Fruit fly (Drosophila melanogaster) whole organism, embryonic: ENCODE measurements around the gene Brms1.
A peak's percentile ranks its signal among the peaks of the same experiment; 100 is the strongest.

Source experiments
- Atf3 ChIP-seq: fragments of 200-800 bp; sonication (Bioruptor generic); optimal IDR thresholded peaks from 3 replicates; lab custom pipeline; 2016; ENCODE audit warnings: missing biosample characterization, missing genetic modification characterization
- BtbVII ChIP-seq: fragments of 200-800 bp; sonication (Bioruptor generic); optimal IDR thresholded peaks from 3 replicates; lab custom pipeline; 2017; ENCODE audit warnings: missing biosample characterization, mild to moderate bottlenecking, missing genetic modification characterization
- CG11456 ChIP-seq: fragments of 200-800 bp; sonication (Bioruptor generic); IDR thresholded peaks from 3 replicates; pipeline ENCODE4 v1.3.6; 2022; ENCODE audit warnings: missing biosample characterization, missing genetic modification characterization
- CG11695 ChIP-seq: fragments of 200-800 bp; sonication (Bioruptor generic); IDR thresholded peaks from 3 replicates; pipeline ENCODE4 v1.3.6; 2022; ENCODE audit warnings: missing biosample characterization, missing genetic modification characterization
- CG13624 ChIP-seq: fragments of 200-800 bp; sonication (Bioruptor generic); optimal IDR thresholded peaks from 2 replicates; lab custom pipeline; 2016; ENCODE audit warnings: missing biosample characterization, missing genetic modification characterization
- CG14667 ChIP-seq: fragments of 200-800 bp; sonication (Bioruptor generic); IDR thresholded peaks from 2 replicates; pipeline ENCODE4 v1.3.6; 2022; ENCODE audit warnings: missing biosample characterization, missing genetic modification characterization
- CG15514 ChIP-seq: fragments of 200-800 bp; sonication (Bioruptor generic); optimal IDR thresholded peaks from 3 replicates; lab custom pipeline; 2017; ENCODE audit warnings: missing biosample characterization, missing genetic modification characterization, mild to moderate bottlenecking, moderate library complexity, missing genetic modification reagents
- CG1832 ChIP-seq: fragments of 200-800 bp; sonication (Bioruptor generic); optimal IDR thresholded peaks from 2 replicates; lab custom pipeline; 2017; ENCODE audit warnings: missing biosample characterization, mild to moderate bottlenecking, missing genetic modification characterization, inconsistent platforms
- CG3065 ChIP-seq: fragments of 200-800 bp; sonication (Bioruptor generic); optimal IDR thresholded peaks from 2 replicates; lab custom pipeline; 2016; ENCODE audit warnings: missing biosample characterization, missing genetic modification characterization
- CG31224 ChIP-seq: fragments of 200-800 bp; sonication (Bioruptor generic); IDR thresholded peaks from 2 replicates; pipeline ENCODE4 v1.3.6; 2022; ENCODE audit warnings: missing biosample characterization, missing genetic modification characterization
- CG4282 ChIP-seq: fragments of 200-800 bp; sonication (Bioruptor generic); optimal IDR thresholded peaks from 2 replicates; lab custom pipeline; 2016; ENCODE audit warnings: missing biosample characterization, missing genetic modification characterization
- CG4328 ChIP-seq: fragments of 200-800 bp; sonication (Bioruptor generic); optimal IDR thresholded peaks from 3 replicates; lab custom pipeline; 2017; ENCODE audit warnings: missing biosample characterization, missing genetic modification reagents, missing genetic modification characterization
- CG6272 ChIP-seq: fragments of 200-800 bp; sonication (Bioruptor generic); IDR thresholded peaks from 2 replicates; pipeline ENCODE4 v1.3.6; 2022; ENCODE audit warnings: missing biosample characterization, missing genetic modification characterization
- CG6854 ChIP-seq: fragments of 200-800 bp; sonication (Bioruptor generic); optimal IDR thresholded peaks from 3 replicates; lab custom pipeline; 2017; ENCODE audit warnings: missing biosample characterization, mild to moderate bottlenecking, missing genetic modification characterization
- CG7786 ChIP-seq: fragments of 200-800 bp; sonication (Bioruptor generic); optimal IDR thresholded peaks from 2 replicates; lab custom pipeline; 2016; ENCODE audit warnings: missing biosample characterization, missing genetic modification characterization
- CG8089 ChIP-seq: fragments of 200-800 bp; sonication (Bioruptor generic); optimal IDR thresholded peaks from 3 replicates; lab custom pipeline; 2016; ENCODE audit warnings: missing biosample characterization, missing genetic modification characterization
- CG8290 ChIP-seq, 3 experiments: fragments of 200-800 bp; sonication (Bioruptor generic); optimal IDR thresholded peaks; 2 replicates each; lab custom pipeline; 2016 to 2019; ENCODE audit warnings: missing biosample characterization in 3 of 3, missing genetic modification characterization in 3 of 3, mild to moderate bottlenecking in 2 of 3, moderate library complexity in 1 of 3
- Camta ChIP-seq: fragments of 200-800 bp; sonication (Bioruptor generic); optimal IDR thresholded peaks from 2 replicates; lab custom pipeline; 2016; ENCODE audit warnings: missing biosample characterization, missing genetic modification characterization
- Gsc ChIP-seq: fragments of 200-800 bp; sonication (Bioruptor generic); IDR thresholded peaks from 2 replicates; pipeline ENCODE4 v1.3.6; 2022; ENCODE audit warnings: missing biosample characterization, missing genetic modification characterization
- Hmr ChIP-seq: fragments of 200-800 bp; sonication (Bioruptor generic); optimal IDR thresholded peaks from 3 replicates; lab custom pipeline; 2017; ENCODE audit warnings: mild to moderate bottlenecking, missing biosample characterization, missing genetic modification reagents, missing genetic modification characterization
- MESR4 ChIP-seq: fragments of 200-800 bp; sonication (Bioruptor generic); optimal IDR thresholded peaks from 2 replicates; lab custom pipeline; 2018; ENCODE audit warnings: missing biosample characterization, mild to moderate bottlenecking, missing genetic modification characterization, moderate library complexity
- Max ChIP-seq: fragments of 200-800 bp; sonication (Bioruptor generic); optimal IDR thresholded peaks from 2 replicates; lab custom pipeline; 2016; ENCODE audit warnings: missing biosample characterization, mild to moderate bottlenecking, missing genetic modification characterization
- NFAT ChIP-seq: fragments of 200-800 bp; sonication (Bioruptor generic); IDR thresholded peaks from 2 replicates; pipeline ENCODE4 v1.3.6; 2022; ENCODE audit warnings: missing biosample characterization, missing genetic modification characterization
- Pdp1 ChIP-seq, 2 experiments: fragments of 200-800 bp; sonication (Bioruptor generic); optimal IDR thresholded peaks; 3 replicates each; lab custom pipeline; 2016; ENCODE audit warnings: missing biosample characterization in 2 of 2, missing genetic modification characterization in 2 of 2, mild to moderate bottlenecking in 1 of 2, moderate library complexity in 1 of 2
- Rx ChIP-seq: fragments of 200-800 bp; sonication (Bioruptor generic); IDR thresholded peaks from 2 replicates; pipeline ENCODE4 v1.3.6; 2022; ENCODE audit warnings: missing biosample characterization, missing genetic modification characterization
- Sox102F ChIP-seq: fragments of 200-800 bp; sonication (Bioruptor generic); optimal IDR thresholded peaks from 2 replicates; lab custom pipeline; 2018; ENCODE audit warnings: missing biosample characterization, mild to moderate bottlenecking, missing genetic modification characterization, moderate library complexity
- Sry-β ChIP-seq: fragments of 200-800 bp; sonication (Bioruptor generic); optimal IDR thresholded peaks from 2 replicates; lab custom pipeline; 2018; ENCODE audit warnings: missing biosample characterization, mild to moderate bottlenecking, missing genetic modification characterization, moderate library complexity
- Usf ChIP-seq: fragments of 200-800 bp; sonication (Bioruptor generic); optimal IDR thresholded peaks from 2 replicates; lab custom pipeline; 2017; ENCODE audit warnings: missing genotype, missing biosample characterization, missing genetic modification characterization
- ac ChIP-seq: fragments of 200-800 bp; sonication (Bioruptor generic); optimal IDR thresholded peaks from 3 replicates; lab custom pipeline; 2017; ENCODE audit warnings: missing biosample characterization, mild to moderate bottlenecking, missing genetic modification characterization
- amos ChIP-seq: fragments of 200-800 bp; sonication (Bioruptor generic); IDR thresholded peaks from 2 replicates; pipeline ENCODE4 v1.3.6; 2022; ENCODE audit warnings: missing biosample characterization, missing genetic modification characterization; ENCODE audit not compliant: partially characterized antibody
- ara ChIP-seq: fragments of 200-800 bp; sonication (Bioruptor generic); IDR thresholded peaks from 2 replicates; pipeline ENCODE4 v1.3.6; 2022; ENCODE audit warnings: missing biosample characterization, missing genetic modification characterization
- gfzf ChIP-seq: fragments of 200-800 bp; sonication (Bioruptor generic); optimal IDR thresholded peaks from 2 replicates; lab custom pipeline; 2016; ENCODE audit warnings: missing biosample characterization, mild to moderate bottlenecking, missing genetic modification characterization, moderate library complexity
- gsb ChIP-seq: fragments of 200-800 bp; sonication (Bioruptor generic); IDR thresholded peaks from 2 replicates; pipeline ENCODE4 v1.3.6; 2022; ENCODE audit warnings: missing biosample characterization, missing genetic modification characterization
- gt ChIP-seq: fragments of 200-800 bp; sonication (Bioruptor generic); IDR thresholded peaks from 2 replicates; pipeline ENCODE4 v1.3.6; 2022; ENCODE audit warnings: missing biosample characterization, missing genetic modification characterization
- hbn ChIP-seq: fragments of 200-800 bp; sonication (Bioruptor generic); IDR thresholded peaks from 2 replicates; pipeline ENCODE4 v1.3.6; 2022; ENCODE audit warnings: missing biosample characterization, missing genetic modification characterization; ENCODE audit not compliant: partially characterized antibody
- jigr1 ChIP-seq: fragments of 200-800 bp; sonication (Bioruptor generic); IDR thresholded peaks from 3 replicates; pipeline ENCODE4 v1.3.6; 2022; ENCODE audit warnings: missing biosample characterization, missing genetic modification characterization
- kay ChIP-seq: fragments of 200-800 bp; sonication (Bioruptor generic); optimal IDR thresholded peaks from 2 replicates; lab custom pipeline; 2016; ENCODE audit warnings: missing biosample characterization, missing genetic modification characterization
- ken ChIP-seq: fragments of 200-800 bp; sonication (Bioruptor generic); IDR thresholded peaks from 3 replicates; pipeline ENCODE4 v1.3.6; 2022; ENCODE audit warnings: missing biosample characterization, missing genetic modification characterization
- knrl ChIP-seq: fragments of 200-800 bp; sonication (Bioruptor generic); IDR thresholded peaks from 3 replicates; pipeline ENCODE4 v1.3.6; 2022; ENCODE audit warnings: missing biosample characterization, missing genetic modification characterization; ENCODE audit not compliant: partially characterized antibody
- lola ChIP-seq, 3 experiments: fragments of >200 bp in 2 of 3; fragments of 200-800 bp in 1 of 3; sonication (Bioruptor generic) in 1 of 3; optimal IDR thresholded peaks; 2 replicates each; lab custom pipeline; 2017 to 2019; ENCODE audit warnings: missing biosample characterization in 3 of 3, missing genetic modification characterization in 3 of 3, mild to moderate bottlenecking in 1 of 3, moderate library complexity in 1 of 3
- mld ChIP-seq: fragments of 200-800 bp; sonication (Bioruptor generic); IDR thresholded peaks from 3 replicates; pipeline ENCODE4 v1.3.6; 2022; ENCODE audit warnings: missing biosample characterization, missing genetic modification characterization; ENCODE audit not compliant: partially characterized antibody
- otp ChIP-seq: fragments of 200-800 bp; sonication (Bioruptor generic); IDR thresholded peaks from 3 replicates; pipeline ENCODE4, ENCODE4 v1.3.6; 2022; ENCODE audit warnings: missing biosample characterization, missing genetic modification characterization
- pros ChIP-seq: fragments of 200-800 bp; sonication (Bioruptor generic); optimal IDR thresholded peaks from 3 replicates; lab custom pipeline; 2019; ENCODE audit warnings: missing biosample characterization, mild to moderate bottlenecking, missing genetic modification characterization, moderate library complexity
- ranshi ChIP-seq: fragments of 200-800 bp; sonication (Bioruptor generic); IDR thresholded peaks from 2 replicates; pipeline ENCODE4 v1.3.6; 2022; ENCODE audit warnings: missing biosample characterization, missing genetic modification characterization
- sima ChIP-seq: fragments of 200-800 bp; sonication (Bioruptor generic); optimal IDR thresholded peaks from 2 replicates; lab custom pipeline; 2016; ENCODE audit warnings: missing biosample characterization, missing genetic modification characterization
- tna ChIP-seq: fragments of 200-800 bp; sonication (Bioruptor generic); IDR thresholded peaks from 2 replicates; pipeline ENCODE4 v1.3.6; 2022; ENCODE audit warnings: missing biosample characterization, missing genetic modification characterization; ENCODE audit not compliant: partially characterized antibody
- trh ChIP-seq: fragments of 200-800 bp; sonication (Bioruptor generic); optimal IDR thresholded peaks from 2 replicates; lab custom pipeline; 2016; ENCODE audit warnings: missing biosample characterization, missing genetic modification characterization
- zen ChIP-seq: fragments of 200-800 bp; sonication (Bioruptor generic); optimal IDR thresholded peaks from 3 replicates; lab custom pipeline; 2018; ENCODE audit warnings: missing biosample characterization, mild to moderate bottlenecking, missing genetic modification characterization, moderate library complexity
- zf30C ChIP-seq: fragments of 200-800 bp; sonication (Bioruptor generic); optimal IDR thresholded peaks from 3 replicates; lab custom pipeline; 2018; ENCODE audit warnings: missing biosample characterization, mild to moderate bottlenecking, missing genetic modification characterization

Brms1 gene

dm6 chrX:12891322-12892159, 17.9 kb downstream of the Brms1 start (continued):
- TF ChIP-seq CG4328 (GFP tag; lab: Kevin White, UChicago) (no peak), Usf (GFP tag; lab: Kevin White, UChicago) (no peak), ken (no peak), zen (tag; lab: Kevin White, UChicago) (no peak), ac (GFP tag; lab: Kevin White, UChicago) (no peak), CG13624 (GFP tag; lab: Kevin White, UChicago) (no peak), CG4282 (GFP tag; lab: Kevin White, UChicago) (no peak), CG6272 (GFP tag; lab: Robert Waterston, UW) (no peak), knrl (GFP tag; lab: Robert Waterston, UW) (no peak), CG8290 (GFP tag; optimal IDR thresholded peaks at IDR 0.05; lab: Kevin White, UChicago) (no peak), CG8290 (tag; optimal IDR thresholded peaks at IDR 0.05; lab: Kevin White, UChicago) (no peak), CG15514 (GFP tag; lab: Kevin White, UChicago) (no peak), ara (no peak), Rx (GFP tag; lab: Robert Waterston, UW) (no peak), Max (GFP tag; lab: Kevin White, UChicago) (no peak), CG31224 (GFP tag; lab: Robert Waterston, UW) (no peak), Gsc (no peak), amos (no peak), hbn (GFP tag; lab: Robert Waterston, UW) (no peak), Camta (no peak), gfzf (GFP tag; lab: Kevin White, UChicago) (no peak), Sox102F (GFP tag; lab: Kevin White, UChicago) (peak; percentile 31), CG14667 (GFP tag; lab: Robert Waterston, UW) (no peak), BtbVII (no peak), CG3065 (no peak), gsb (no peak), Atf3 (no peak), CG11456 (GFP tag; lab: Robert Waterston, UW) (no peak), CG6854 (GFP tag; lab: Kevin White, UChicago) (no peak), MESR4 (GFP tag; lab: Kevin White, UChicago) (no peak), ranshi (GFP tag; lab: Robert Waterston, UW) (no peak), sima (GFP tag; lab: Kevin White, UChicago) (no peak), tna (no peak), kay (GFP tag; lab: Kevin White, UChicago) (no peak), mld (no peak), pros (GFP tag; lab: Kevin White, UChicago) (no peak), zf30C (no peak), Sry-β (GFP tag; lab: Kevin White, UChicago) (no peak), CG7786 (GFP tag; lab: Kevin White, UChicago) (no peak), lola (GFP tag; optimal IDR thresholded peaks at IDR 0.05; lab: Kevin White, UChicago) (no peak), trh (no peak), jigr1 (GFP tag; lab: Robert Waterston, UW) (no peak), CG1832 (GFP tag; lab: Kevin White, UChicago) (no peak), otp (GFP tag; lab: Robert Waterston, UW) (no peak), gt (no peak), Pdp1 (GFP tag; optimal IDR thresholded peaks at IDR 0.05; lab: Kevin White, UChicago) (no peak), CG8089 (GFP tag; lab: Kevin White, UChicago) (no peak), Hmr (GFP tag; lab: Kevin White, UChicago) (no peak), NFAT (GFP tag; lab: Robert Waterston, UW) (no peak), CG11695 (no peak)
